Worm (Caenorhabditis elegans): ENCODE measurements around the gene Y41C4A.12.
A peak's percentile ranks its signal among the peaks of the same experiment; 100 is the strongest.

Y41C4A.12 gene

DNA sequence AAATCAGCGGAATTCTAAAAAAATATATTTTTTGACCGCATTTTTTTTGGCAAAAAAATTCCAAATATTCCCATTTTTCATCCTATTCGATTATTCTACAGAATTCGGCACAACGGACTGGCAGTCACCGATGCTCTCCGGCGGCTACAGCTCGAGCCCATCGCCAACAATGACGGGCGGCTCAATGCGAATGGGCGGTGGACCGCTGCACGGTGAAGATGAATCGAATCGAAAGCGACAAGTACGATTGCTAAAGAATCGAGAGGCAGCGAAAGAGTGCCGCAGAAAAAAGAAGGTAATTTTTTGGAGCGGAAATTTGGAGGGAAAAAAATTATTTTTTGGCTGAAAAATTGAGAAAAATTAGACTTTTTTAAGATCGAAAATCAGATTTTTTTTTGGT lies 34.1 kb downstream of the Y41C4A.12 start:
- TF ChIP-seq ceh-45 (GFP tag; IDR thresholded peaks at IDR 0.05) (no peak), Y22D7AL.16 (tag; optimal IDR thresholded peaks at IDR 0.05) (no peak), dve-1 (tag; optimal IDR thresholded peaks at IDR 0.05) (no peak), hlh-8 (tag; optimal IDR thresholded peaks at IDR 0.05) (no peak), elt-4 (tag; optimal IDR thresholded peaks at IDR 0.05) (no peak), ceh-19 (GFP tag; optimal IDR thresholded peaks at IDR 0.05) (no peak), ceh-18 (tag; optimal IDR thresholded peaks at IDR 0.05) (no peak), sox-2 (GFP tag; IDR thresholded peaks at IDR 0.05) (no peak), ceh-14 (tag; optimal IDR thresholded peaks at IDR 0.05) (no peak), lin-11 (tag; optimal IDR thresholded peaks at IDR 0.05) (no peak), unc-55 (GFP tag; optimal IDR thresholded peaks at IDR 0.05) (no peak), ceh-2 (tag; optimal IDR thresholded peaks at IDR 0.05) (no peak), lim-6 (tag; optimal IDR thresholded peaks at IDR 0.05) (no peak)

DNA sequence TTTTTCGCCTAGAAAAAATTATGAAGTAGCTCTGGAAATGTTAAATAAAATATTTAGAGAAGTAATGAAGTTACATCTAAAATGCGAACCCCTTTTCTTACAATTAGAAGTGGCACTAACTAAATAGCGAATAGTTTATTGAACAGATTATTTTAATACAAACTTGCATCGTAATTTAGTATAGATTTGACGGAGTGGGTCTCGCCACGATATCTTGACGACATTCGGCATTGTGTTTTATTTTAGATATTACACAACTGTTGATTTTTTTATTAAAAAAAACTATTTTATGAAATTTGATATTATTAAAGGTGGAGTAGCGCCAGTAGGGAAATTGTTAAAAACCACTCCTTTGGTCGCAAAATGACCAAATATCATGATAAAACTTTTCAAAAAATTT lies 36.6 kb downstream of the Y41C4A.12 start:
- TF ChIP-seq unc-3 (GFP tag; conservative IDR thresholded peaks at IDR 0.05) (no peak), unc-3 (tag; optimal IDR thresholded peaks at IDR 0.05) (no peak), ceh-14 (tag; optimal IDR thresholded peaks at IDR 0.05) (no peak), fkh-10 (GFP tag; optimal IDR thresholded peaks at IDR 0.05) (no peak), npax-4 (tag; optimal IDR thresholded peaks at IDR 0.05) (no peak), ceh-6 (GFP tag; optimal IDR thresholded peaks at IDR 0.05) (no peak), Y22D7AL.16 (tag; optimal IDR thresholded peaks at IDR 0.05) (no peak), K09A11.1 (tag; optimal IDR thresholded peaks at IDR 0.05; ENCODE audit: insufficient read depth) (no peak), sox-4 (tag; optimal IDR thresholded peaks at IDR 0.05) (no peak), ceh-9 (tag; optimal IDR thresholded peaks at IDR 0.05) (no peak), F13H6.1 (tag; optimal IDR thresholded peaks at IDR 0.05) (no peak), ref-2 (tag; optimal IDR thresholded peaks at IDR 0.05) (no peak), ceh-24 (tag; optimal IDR thresholded peaks at IDR 0.05) (no peak), C08G9.2 (tag; optimal IDR thresholded peaks at IDR 0.05) (no peak), che-1 (tag; optimal IDR thresholded peaks at IDR 0.05) (no peak), mec-3 (tag; optimal IDR thresholded peaks at IDR 0.05; ENCODE audit: borderline replicate concordance) (no peak), nfya-1 (tag; optimal IDR thresholded peaks at IDR 0.05) (no peak), C38D4.7 (GFP tag; optimal IDR thresholded peaks at IDR 0.05) (no peak), pqm-1 (tag; optimal IDR thresholded peaks at IDR 0.05) (no peak), elt-2 (tag; optimal IDR thresholded peaks at IDR 0.05) (no peak), lin-11 (tag; optimal IDR thresholded peaks at IDR 0.05) (no peak)

ce11 chrIII:11689303-11689702 lies 37.2 kb downstream of the Y41C4A.12 start:
- peak; percentile 29 for TF ChIP-seq pqm-1 (tag; optimal IDR thresholded peaks at IDR 0.05)
- TF ChIP-seq elt-2 (tag; optimal IDR thresholded peaks at IDR 0.05), result peak; percentile 90
- TF ChIP-seq ama-1 (optimal IDR thresholded peaks at IDR 0.05), result no peak
- no peak for TF ChIP-seq mec-3 (tag; optimal IDR thresholded peaks at IDR 0.05; ENCODE audit: borderline replicate concordance)
- TF ChIP-seq ceh-19 (GFP tag; optimal IDR thresholded peaks at IDR 0.05), result no peak
- no peak for TF ChIP-seq hlh-6 (tag; optimal IDR thresholded peaks at IDR 0.05)
- TF ChIP-seq fax-1 (tag; optimal IDR thresholded peaks at IDR 0.05), result no peak
- TF ChIP-seq ceh-22 (tag; optimal IDR thresholded peaks at IDR 0.05), result no peak
- TF ChIP-seq nfya-1 (tag; optimal IDR thresholded peaks at IDR 0.05), result peak; percentile 27
- peak; percentile 8 for TF ChIP-seq dve-1 (tag; optimal IDR thresholded peaks at IDR 0.05)
- no peak for TF ChIP-seq K02D7.2 (tag; optimal IDR thresholded peaks at IDR 0.05)

ce11 chrIII:11684770-11685169 lies 41.7 kb downstream of the Y41C4A.12 start:
- TF ChIP-seq elt-2 (tag; optimal IDR thresholded peaks at IDR 0.05) (peak; percentile 84), lim-6 (tag; optimal IDR thresholded peaks at IDR 0.05) (no peak)

Measured in whole organism, late embryonic.